Fruit fly (Drosophila melanogaster): Measurements from ENCODE around the gene drpr.
A peak's percentile ranks its signal among the peaks of the same experiment; 100 is the strongest.

The drpr gene

dm6 chr3L:1741107-1741506, 10.2 kb upstream of the drpr start:
- TF ChIP-seq sv (GFP tag; optimal IDR thresholded peaks at IDR 0.05) (no peak), Myc (optimal IDR thresholded peaks at IDR 0.05) (no peak), Dfd (GFP tag; optimal IDR thresholded peaks at IDR 0.05) (no peak), woc (GFP tag; optimal IDR thresholded peaks at IDR 0.05) (no peak), HLH106 (tag; optimal IDR thresholded peaks at IDR 0.05) (peak; percentile 24), foxo (GFP tag; optimal IDR thresholded peaks at IDR 0.05) (peak in 1 of 2 experiments; percentile 55), OdsH (GFP tag; optimal IDR thresholded peaks at IDR 0.05) (peak; percentile 44), ey (GFP tag; optimal IDR thresholded peaks at IDR 0.05) (peak; percentile 60), fru (GFP tag; optimal IDR thresholded peaks at IDR 0.05) (peak; percentile 17), rgr (GFP tag; optimal IDR thresholded peaks at IDR 0.05) (peak; percentile 39), sage (GFP tag; optimal IDR thresholded peaks at IDR 0.05) (no peak), h (GFP tag; optimal IDR thresholded peaks at IDR 0.05) (peak; percentile 20), CG32264 (GFP tag; optimal IDR thresholded peaks at IDR 0.05) (peak; percentile 25)

- TF ChIP-seq usp (GFP tag; optimal IDR thresholded peaks at IDR 0.05) (no peak), Myc (optimal IDR thresholded peaks at IDR 0.05) (no peak), brk (GFP tag; optimal IDR thresholded peaks at IDR 0.05) (no peak), foxo (GFP tag; optimal IDR thresholded peaks at IDR 0.05) (peak in 1 of 2 experiments; percentile 72), Vsx2 (GFP tag; optimal IDR thresholded peaks at IDR 0.05; ENCODE audit: partially characterized antibody) (no peak), HLH106 (tag; optimal IDR thresholded peaks at IDR 0.05) (peak; percentile 69), fru (GFP tag; optimal IDR thresholded peaks at IDR 0.05) (peak; percentile 42), Rel (GFP tag; optimal IDR thresholded peaks at IDR 0.05) (no peak), Rel (tag; optimal IDR thresholded peaks at IDR 0.05) (no peak), Abd-B (GFP tag; optimal IDR thresholded peaks at IDR 0.05) (no peak), dl (GFP tag; optimal IDR thresholded peaks at IDR 0.05; ENCODE audit: insufficient read depth in 1 of 2, partially characterized antibody in 2 of 2) (no peak), sv (GFP tag; optimal IDR thresholded peaks at IDR 0.05) (peak; percentile 43), Hr83 (GFP tag; optimal IDR thresholded peaks at IDR 0.05; ENCODE audit: poor library complexity, severe bottlenecking) (no peak), Sp1 (GFP tag; optimal IDR thresholded peaks at IDR 0.05) (peak; percentile 43), CrebA (GFP tag; optimal IDR thresholded peaks at IDR 0.05; ENCODE audit: borderline replicate concordance) (no peak), Hnf4 (GFP tag; optimal IDR thresholded peaks at IDR 0.05) (peak; percentile 28), psq (GFP tag; optimal IDR thresholded peaks at IDR 0.05) (peak; percentile 25), br (GFP tag; optimal IDR thresholded peaks at IDR 0.05) (peak; percentile 71), Hr78 (GFP tag; optimal IDR thresholded peaks at IDR 0.05) (no peak), ey (GFP tag; optimal IDR thresholded peaks at IDR 0.05) (peak; percentile 82), jim (GFP tag; optimal IDR thresholded peaks at IDR 0.05) (no peak), dsf (GFP tag; optimal IDR thresholded peaks at IDR 0.05; ENCODE audit: borderline replicate concordance) (no peak), woc (GFP tag; optimal IDR thresholded peaks at IDR 0.05) (peak; percentile 40), N (GFP tag; optimal IDR thresholded peaks at IDR 0.05) (no peak), rgr (GFP tag; optimal IDR thresholded peaks at IDR 0.05) (peak; percentile 70), h (GFP tag; optimal IDR thresholded peaks at IDR 0.05) (peak; percentile 82), GATAd (GFP tag; optimal IDR thresholded peaks at IDR 0.05) (no peak), OdsH (GFP tag; optimal IDR thresholded peaks at IDR 0.05) (peak; percentile 74)
Measured at dm6 chr3L:1740129-1740975, 9.4 kb upstream of the drpr start.

dm6 chr3L:1739522-1740128, 8.7 kb upstream of the drpr start:
- TF ChIP-seq br (GFP tag; optimal IDR thresholded peaks at IDR 0.05) (no peak), fru (GFP tag; optimal IDR thresholded peaks at IDR 0.05) (no peak), HLH106 (tag; optimal IDR thresholded peaks at IDR 0.05) (no peak), sv (GFP tag; optimal IDR thresholded peaks at IDR 0.05) (no peak), woc (GFP tag; optimal IDR thresholded peaks at IDR 0.05) (no peak), ey (GFP tag; optimal IDR thresholded peaks at IDR 0.05) (no peak), Hnf4 (GFP tag; optimal IDR thresholded peaks at IDR 0.05) (no peak), pan (optimal IDR thresholded peaks at IDR 0.05) (no peak), OdsH (GFP tag; optimal IDR thresholded peaks at IDR 0.05) (no peak), h (GFP tag; optimal IDR thresholded peaks at IDR 0.05) (no peak), Sp1 (GFP tag; optimal IDR thresholded peaks at IDR 0.05) (no peak)
